Worm (Caenorhabditis elegans): ENCODE measurements around the gene gst-30.

gst-30 gene

DNA sequence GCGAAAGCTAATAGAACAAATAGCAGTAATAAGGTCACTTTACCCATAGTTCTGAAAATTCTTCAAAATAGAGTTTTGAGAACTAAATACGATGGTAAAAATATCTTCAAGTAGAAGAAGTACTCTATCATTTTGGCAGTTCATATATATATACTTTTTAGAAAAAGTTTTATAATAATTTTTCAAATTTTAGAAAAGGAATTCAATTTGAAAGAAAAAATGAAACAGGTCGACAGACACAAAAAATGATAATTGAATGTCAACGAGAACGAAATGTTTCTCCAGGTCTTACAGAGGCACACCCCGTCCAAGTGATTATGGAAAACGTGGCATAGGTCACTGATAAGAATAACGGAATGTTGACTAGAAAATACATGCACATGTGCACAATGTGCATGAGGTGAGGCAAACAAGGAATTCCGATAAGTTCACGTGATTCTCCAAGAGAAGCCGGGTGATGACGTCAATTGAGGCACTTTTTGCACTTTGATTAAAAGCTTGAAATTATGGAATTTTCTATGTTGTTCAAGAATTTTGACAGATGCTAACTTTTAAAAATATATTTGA lies 9.6 kb downstream of the gst-30 start, which contains the start of gene aagr-2:
aagr-2 (minus strand) TSS at position 51 of the 567 bp plus-strand sequence.
- TF ChIP-seq rpc-1 (optimal IDR thresholded peaks at IDR 0.05): no peak
- TF ChIP-seq rpc-1 (tag; optimal IDR thresholded peaks at IDR 0.05): no peak
- no peak for TF ChIP-seq ceh-91 (GFP tag; IDR thresholded peaks at IDR 0.05)
- 0 out of 2 replicates have a peak, but pooled peaks have one; percentile 8 for TF ChIP-seq Y95B8A.8 (GFP tag; IDR thresholded peaks at IDR 0.05)
- no peak for TF ChIP-seq fkh-3 (tag; optimal IDR thresholded peaks at IDR 0.05)
- no peak for TF ChIP-seq ZK185.1 (tag; optimal IDR thresholded peaks at IDR 0.05; ENCODE audit: poor library complexity, severe bottlenecking)
- no peak for TF ChIP-seq ztf-18 (tag; optimal IDR thresholded peaks at IDR 0.05)
- TF ChIP-seq tbx-9 (tag; optimal IDR thresholded peaks at IDR 0.05; ENCODE audit: borderline replicate concordance): no peak
- TF ChIP-seq B0261.1 (tag; optimal IDR thresholded peaks at IDR 0.05): no peak
- TF ChIP-seq ceh-100 (GFP tag; IDR thresholded peaks at IDR 0.05): no peak
- no peak for TF ChIP-seq madf-6 (GFP tag; IDR thresholded peaks at IDR 0.05)
- TF ChIP-seq ceh-40 (GFP tag; IDR thresholded peaks at IDR 0.05): no peak
- TF ChIP-seq pbrm-1 (GFP tag; IDR thresholded peaks at IDR 0.05): no peak
- TF ChIP-seq K11D2.4 (GFP tag; IDR thresholded peaks at IDR 0.05): no peak
- no peak for TF ChIP-seq athp-1 (tag; optimal IDR thresholded peaks at IDR 0.05)
- TF ChIP-seq mel-28 (tag; optimal IDR thresholded peaks at IDR 0.05; ENCODE audit: borderline replicate concordance): no peak
- TF ChIP-seq ama-1 (optimal IDR thresholded peaks at IDR 0.05): no peak
- no peak for TF ChIP-seq ama-1 (GFP tag; optimal IDR thresholded peaks at IDR 0.05)
- TF ChIP-seq B0019.2 (GFP tag; conservative IDR thresholded peaks at IDR 0.05): no peak
- no peak for TF ChIP-seq attf-3 (GFP tag; conservative IDR thresholded peaks at IDR 0.05)
- TF ChIP-seq nhr-120 (GFP tag; IDR thresholded peaks at IDR 0.05): no peak
- TF ChIP-seq nhr-179 (tag; optimal IDR thresholded peaks at IDR 0.05): no peak
- no peak for TF ChIP-seq chd-7 (tag; optimal IDR thresholded peaks at IDR 0.05)
- no peak for TF ChIP-seq sea-2 (GFP tag; IDR thresholded peaks at IDR 0.05)
- no peak for TF ChIP-seq mes-4 (tag; optimal IDR thresholded peaks at IDR 0.05)
- TF ChIP-seq die-1 (tag; optimal IDR thresholded peaks at IDR 0.05): no peak
- TF ChIP-seq lag-1 (GFP tag; IDR thresholded peaks at IDR 0.05): no peak
- no peak for TF ChIP-seq F55B11.4 (tag; optimal IDR thresholded peaks at IDR 0.05; ENCODE audit: borderline replicate concordance, insufficient read depth)
- TF ChIP-seq cebp-1 (GFP tag; IDR thresholded peaks at IDR 0.05): no peak
- peak; percentile 60 for TF ChIP-seq cebp-1 (tag; optimal IDR thresholded peaks at IDR 0.05)
- TF ChIP-seq cebp-2 (GFP tag; IDR thresholded peaks at IDR 0.05): no peak
- TF ChIP-seq nfya-2 (GFP tag; IDR thresholded peaks at IDR 0.05): no peak
- TF ChIP-seq B0035.1 (tag; optimal IDR thresholded peaks at IDR 0.05): no peak
- peak; percentile 54 for TF ChIP-seq nhr-90 (tag; optimal IDR thresholded peaks at IDR 0.05)
- no peak for TF ChIP-seq Y53F4B.3 (GFP tag; IDR thresholded peaks at IDR 0.05)
- peak; percentile 11 for TF ChIP-seq F22D6.2 (tag; optimal IDR thresholded peaks at IDR 0.05)
- TF ChIP-seq akir-1 (GFP tag; optimal IDR thresholded peaks at IDR 0.05): no peak
- no peak for TF ChIP-seq ceh-79 (tag; optimal IDR thresholded peaks at IDR 0.05)
- TF ChIP-seq Y67H2A.10 (GFP tag; conservative IDR thresholded peaks at IDR 0.05): no peak
- TF ChIP-seq dpff-1 (tag; optimal IDR thresholded peaks at IDR 0.05): no peak
- TF ChIP-seq gei-17 (GFP tag; optimal IDR thresholded peaks at IDR 0.05): no peak
- no peak for TF ChIP-seq F49E8.2 (tag; optimal IDR thresholded peaks at IDR 0.05; ENCODE audit: insufficient read depth)
- TF ChIP-seq Y56A3A.18 (GFP tag; IDR thresholded peaks at IDR 0.05): no peak
- no peak for TF ChIP-seq somi-1 (GFP tag; optimal IDR thresholded peaks at IDR 0.05)
- no peak for TF ChIP-seq lsy-27 (tag; optimal IDR thresholded peaks at IDR 0.05; ENCODE audit: borderline replicate concordance, insufficient read depth)
- no peak for TF ChIP-seq ztf-28 (GFP tag; IDR thresholded peaks at IDR 0.05)
- peak; percentile 36 to 64 for TF ChIP-seq let-607 (tag; optimal IDR thresholded peaks at IDR 0.05)
- TF ChIP-seq nhr-80 (tag; optimal IDR thresholded peaks at IDR 0.05): peak; percentile 94
- TF ChIP-seq F37B4.10 (GFP tag; IDR thresholded peaks at IDR 0.05): no peak
- no peak for TF ChIP-seq hmg-1.2 (GFP tag; IDR thresholded peaks at IDR 0.05)

Measured in whole organism, young adult.